Fruit fly (Drosophila melanogaster) whole organism, embryonic: ENCODE measurements around the gene Tsen2.

ENCODE experiments used
- Blimp-1 ChIP-seq: fragments of 200-800 bp; sonication (Bioruptor generic); optimal IDR thresholded peaks from 3 replicates; lab custom pipeline; 2018; ENCODE audit warnings: missing biosample characterization, missing genetic modification characterization, mild to moderate bottlenecking, moderate library complexity, missing genetic modification reagents
- BtbVII ChIP-seq: fragments of 200-800 bp; sonication (Bioruptor generic); optimal IDR thresholded peaks from 3 replicates; lab custom pipeline; 2017; ENCODE audit warnings: missing biosample characterization, mild to moderate bottlenecking, missing genetic modification characterization
- CG10147 ChIP-seq: fragments of 200-800 bp; sonication (Bioruptor generic); optimal IDR thresholded peaks from 2 replicates; lab custom pipeline; 2019; ENCODE audit warnings: missing biosample characterization, mild to moderate bottlenecking, missing genetic modification characterization, moderate library complexity
- CG10462 ChIP-seq: fragments of 200-800 bp; sonication (Bioruptor generic); optimal IDR thresholded peaks from 2 replicates; lab custom pipeline; 2016; ENCODE audit warnings: missing biosample characterization, missing genetic modification characterization
- CG12299 ChIP-seq: fragments of 200-800 bp; sonication (Bioruptor generic); optimal IDR thresholded peaks from 2 replicates; lab custom pipeline; 2018; ENCODE audit warnings: missing biosample characterization, mild to moderate bottlenecking, missing genetic modification characterization
- CG12659 ChIP-seq: fragments of 200-800 bp; sonication (Bioruptor generic); optimal IDR thresholded peaks from 3 replicates; lab custom pipeline; 2017; ENCODE audit warnings: mild to moderate bottlenecking, missing biosample characterization, missing genetic modification reagents, missing genetic modification characterization
- CG12769 ChIP-seq: fragments of 200-800 bp; sonication (Bioruptor generic); optimal IDR thresholded peaks from 2 replicates; lab custom pipeline; 2019; ENCODE audit warnings: missing biosample characterization, mild to moderate bottlenecking, missing genetic modification characterization, moderate library complexity
- CG13424 ChIP-seq: fragments of 200-800 bp; sonication (Bioruptor generic); optimal IDR thresholded peaks from 2 replicates; lab custom pipeline; 2019; ENCODE audit warnings: missing biosample characterization, mild to moderate bottlenecking, missing genetic modification characterization, moderate library complexity
- CG14860 ChIP-seq: fragments of 200-800 bp; sonication (Bioruptor generic); IDR thresholded peaks from 3 replicates; pipeline ENCODE4 v1.3.6; 2022; ENCODE audit warnings: missing biosample characterization, missing genetic modification characterization; ENCODE audit not compliant: partially characterized antibody
- CG1529 ChIP-seq: fragments of 200-800 bp; sonication (Bioruptor generic); optimal IDR thresholded peaks from 3 replicates; lab custom pipeline; 2018; ENCODE audit warnings: missing biosample characterization, missing genetic modification characterization
- CG2875 ChIP-seq: fragments of 200-800 bp; sonication (Bioruptor generic); optimal IDR thresholded peaks from 2 replicates; lab custom pipeline; 2017; ENCODE audit warnings: missing biosample characterization, mild to moderate bottlenecking, missing genetic modification characterization, missing genetic modification reagents
- CG4424 ChIP-seq: fragments of 200-800 bp; sonication (Bioruptor generic); optimal IDR thresholded peaks from 3 replicates; lab custom pipeline; 2016; ENCODE audit warnings: missing biosample characterization, missing genetic modification characterization
- CG7928 ChIP-seq: fragments of 200-800 bp; sonication (Bioruptor generic); optimal IDR thresholded peaks from 2 replicates; lab custom pipeline; 2017; ENCODE audit warnings: missing biosample characterization, mild to moderate bottlenecking, missing genetic modification characterization
- CG8290 ChIP-seq, 3 experiments: fragments of 200-800 bp; sonication (Bioruptor generic); optimal IDR thresholded peaks; 2 replicates each; lab custom pipeline; 2016 to 2019; ENCODE audit warnings: missing biosample characterization in 3 of 3, missing genetic modification characterization in 3 of 3, mild to moderate bottlenecking in 2 of 3, moderate library complexity in 1 of 3
- CG8765 ChIP-seq: fragments of 200-800 bp; sonication (Bioruptor generic); IDR thresholded peaks from 2 replicates; pipeline ENCODE4 v1.3.6; 2022; ENCODE audit warnings: missing biosample characterization, missing genetic modification characterization
- CG9817 ChIP-seq: fragments of 200-800 bp; sonication (Bioruptor generic); optimal IDR thresholded peaks from 2 replicates; lab custom pipeline; 2018; ENCODE audit warnings: missing biosample characterization, mild to moderate bottlenecking, missing genetic modification characterization, moderate library complexity
- CG9876 ChIP-seq: fragments of 200-800 bp; sonication (Bioruptor generic); optimal IDR thresholded peaks from 2 replicates; lab custom pipeline; 2016; ENCODE audit warnings: missing biosample characterization, missing genetic modification characterization
- HLHmδ ChIP-seq: fragments of 200-800 bp; sonication (Bioruptor generic); optimal IDR thresholded peaks from 2 replicates; lab custom pipeline; 2018; ENCODE audit warnings: missing biosample characterization, mild to moderate bottlenecking, missing genetic modification characterization, moderate library complexity
- HmgD ChIP-seq: fragments of 200-800 bp; sonication (Bioruptor generic); optimal IDR thresholded peaks from 3 replicates; lab custom pipeline; 2016; ENCODE audit warnings: missing biosample characterization, missing genetic modification characterization
- Hr78 ChIP-seq, 2 experiments: fragments of 200-800 bp in 1 of 2; fragments of >200 bp in 1 of 2; sonication (Bioruptor generic) in 1 of 2; optimal IDR thresholded peaks; 2 replicates each; lab custom pipeline; 2017 to 2019; ENCODE audit warnings: missing biosample characterization in 2 of 2, missing genetic modification characterization in 2 of 2, mild to moderate bottlenecking in 1 of 2, moderate library complexity in 1 of 2
- Hsf ChIP-seq: fragments of 200-800 bp; sonication (Bioruptor generic); optimal IDR thresholded peaks from 3 replicates; lab custom pipeline; 2016; ENCODE audit warnings: missing biosample characterization, missing genetic modification characterization
- Lim3 ChIP-seq: fragments of 200-800 bp; sonication (Bioruptor generic); IDR thresholded peaks from 2 replicates; pipeline ENCODE4 v1.3.6; 2022; ENCODE audit warnings: missing biosample characterization, missing genetic modification characterization
- MESR4 ChIP-seq: fragments of 200-800 bp; sonication (Bioruptor generic); optimal IDR thresholded peaks from 2 replicates; lab custom pipeline; 2018; ENCODE audit warnings: missing biosample characterization, mild to moderate bottlenecking, missing genetic modification characterization, moderate library complexity
- Rfx ChIP-seq: fragments of 200-800 bp; sonication (Bioruptor generic); IDR thresholded peaks from 2 replicates; pipeline ENCODE4 v1.3.6; 2022; ENCODE audit warnings: missing biosample characterization, missing genetic modification characterization
- Stat92E ChIP-seq, 3 experiments: fragments of >200 bp in 2 of 3; fragments of 200-800 bp in 1 of 3; sonication (Bioruptor generic) in 1 of 3; optimal IDR thresholded peaks; 2 replicates each; lab custom pipeline; 2017 to 2019; ENCODE audit warnings: missing biosample characterization in 3 of 3, missing genetic modification characterization in 3 of 3, mild to moderate bottlenecking in 1 of 3, moderate library complexity in 1 of 3
- Xrp1 ChIP-seq: fragments of 200-800 bp; sonication (Bioruptor generic); IDR thresholded peaks from 2 replicates; pipeline ENCODE4 v1.3.6; 2022; ENCODE audit warnings: missing biosample characterization, missing genetic modification characterization
- abd-A ChIP-seq: fragments of 200-800 bp; sonication (Bioruptor generic); optimal IDR thresholded peaks from 3 replicates; lab custom pipeline; 2019; ENCODE audit warnings: missing biosample characterization, mild to moderate bottlenecking, missing genetic modification characterization, moderate library complexity
- bab2 ChIP-seq: fragments of 200-800 bp; sonication (Bioruptor generic); optimal IDR thresholded peaks from 2 replicates; lab custom pipeline; 2016; ENCODE audit warnings: missing biosample characterization, missing genetic modification characterization
- dati ChIP-seq: fragments of 200-800 bp; sonication (Bioruptor generic); IDR thresholded peaks from 2 replicates; pipeline ENCODE4 v1.3.6; 2022; ENCODE audit warnings: missing biosample characterization, missing genetic modification characterization
- en ChIP-seq: fragments of 200-800 bp; sonication (Bioruptor generic); optimal IDR thresholded peaks from 2 replicates; lab custom pipeline; 2016; ENCODE audit warnings: missing biosample characterization, missing genetic modification characterization
- gem ChIP-seq: fragments of 200-800 bp; sonication (Bioruptor generic); optimal IDR thresholded peaks from 2 replicates; lab custom pipeline; 2019; ENCODE audit warnings: missing biosample characterization, mild to moderate bottlenecking, missing genetic modification characterization, moderate library complexity
- gfzf ChIP-seq: fragments of 200-800 bp; sonication (Bioruptor generic); optimal IDR thresholded peaks from 2 replicates; lab custom pipeline; 2016; ENCODE audit warnings: missing biosample characterization, mild to moderate bottlenecking, missing genetic modification characterization, moderate library complexity
- gro ChIP-seq: fragments of 200-800 bp; sonication (Bioruptor generic); optimal IDR thresholded peaks from 2 replicates; lab custom pipeline; 2016; ENCODE audit warnings: missing biosample characterization, missing genetic modification characterization
- inv ChIP-seq: fragments of 200-800 bp; sonication (Bioruptor generic); IDR thresholded peaks from 2 replicates; pipeline ENCODE4 v1.3.6; 2022; ENCODE audit warnings: missing biosample characterization, missing genetic modification characterization; ENCODE audit not compliant: partially characterized antibody
- kah ChIP-seq: fragments of 200-800 bp; sonication (Bioruptor generic); optimal IDR thresholded peaks from 2 replicates; lab custom pipeline; 2018; ENCODE audit warnings: missing biosample characterization, mild to moderate bottlenecking, missing genetic modification characterization
- lab ChIP-seq: fragments of 200-800 bp; sonication (Bioruptor generic); optimal IDR thresholded peaks from 3 replicates; lab custom pipeline; 2017; ENCODE audit warnings: missing biosample characterization, missing genetic modification characterization, mild to moderate bottlenecking, moderate library complexity, missing genetic modification reagents
- nerfin-1 ChIP-seq: fragments of 200-800 bp; sonication (Bioruptor generic); optimal IDR thresholded peaks from 3 replicates; lab custom pipeline; 2019; ENCODE audit warnings: missing biosample characterization, mild to moderate bottlenecking, missing genetic modification characterization, moderate library complexity
- otp ChIP-seq: fragments of 200-800 bp; sonication (Bioruptor generic); IDR thresholded peaks from 3 replicates; pipeline ENCODE4, ENCODE4 v1.3.6; 2022; ENCODE audit warnings: missing biosample characterization, missing genetic modification characterization
- p53 ChIP-seq: fragments of 200-800 bp; sonication (Bioruptor generic); optimal IDR thresholded peaks from 2 replicates; lab custom pipeline; 2016; ENCODE audit warnings: missing biosample characterization, missing genetic modification characterization
- pros ChIP-seq: fragments of 200-800 bp; sonication (Bioruptor generic); optimal IDR thresholded peaks from 3 replicates; lab custom pipeline; 2019; ENCODE audit warnings: missing biosample characterization, mild to moderate bottlenecking, missing genetic modification characterization, moderate library complexity
- toy ChIP-seq: fragments of 200-800 bp; sonication (Bioruptor generic); IDR thresholded peaks from 2 replicates; pipeline ENCODE4 v1.3.6; 2022; ENCODE audit warnings: missing biosample characterization, missing genetic modification characterization
- trem ChIP-seq: fragments of 200-800 bp; optimal IDR thresholded peaks from 3 replicates; lab custom pipeline; 2019; ENCODE audit warnings: missing biosample characterization, mild to moderate bottlenecking, missing genetic modification characterization, moderate library complexity
- vvl ChIP-seq: fragments of 200-800 bp; sonication (Bioruptor generic); IDR thresholded peaks from 2 replicates; pipeline ENCODE4 v1.3.6; 2022; ENCODE audit warnings: missing biosample characterization, missing genetic modification characterization
- zen ChIP-seq: fragments of 200-800 bp; sonication (Bioruptor generic); optimal IDR thresholded peaks from 3 replicates; lab custom pipeline; 2018; ENCODE audit warnings: missing biosample characterization, mild to moderate bottlenecking, missing genetic modification characterization, moderate library complexity

Gene Tsen2

dm6 chr2L:16718446-16719173, 11.0 kb upstream of the Tsen2 start (continued):
- TF ChIP-seq inv (no peak), MESR4 (GFP tag; lab: Kevin White, UChicago) (no peak), Xrp1 (peak; percentile 31; the same call in 1 of the 2 replicates), CG2875 (no peak), HLHmδ (GFP tag; lab: Kevin White, UChicago) (no peak), Rfx (GFP tag; lab: Robert Waterston, UW) (no peak), CG10462 (GFP tag; lab: Kevin White, UChicago) (no peak), otp (GFP tag; lab: Robert Waterston, UW) (peak; percentile 55; the same call in 1 of the 3 replicates), Hr78 (GFP tag; optimal IDR thresholded peaks at IDR 0.05; lab: Kevin White, UChicago) (no peak), nerfin-1 (tag; lab: Kevin White, UChicago) (peak; percentile 37), abd-A (tag; lab: Kevin White, UChicago) (no peak)

dm6 chr2L:16719643-16720515, 9.7 kb upstream of the Tsen2 start, which contains the start of gene Cyt-c-p:
TSS of gene Cyt-c-p (plus strand) at chr2L:16719932.
- no peak for TF ChIP-seq CG4424 (GFP tag; lab: Kevin White, UChicago)
- TF ChIP-seq Lim3 (GFP tag; lab: Robert Waterston, UW), result no peak
- peak; percentile 65 for TF ChIP-seq gro (GFP tag; lab: Kevin White, UChicago)
- peak; percentile 13 for TF ChIP-seq CG7928
- TF ChIP-seq pros (GFP tag; lab: Kevin White, UChicago), result no peak
- TF ChIP-seq CG12659 (GFP tag; lab: Kevin White, UChicago), result peak; percentile 81
- peak; percentile 44 for TF ChIP-seq p53 (GFP tag; lab: Kevin White, UChicago)
- TF ChIP-seq bab2 (GFP tag; lab: Kevin White, UChicago), result no peak
- TF ChIP-seq Hsf (GFP tag; lab: Kevin White, UChicago), result peak; percentile 2
- TF ChIP-seq lab (GFP tag; lab: Kevin White, UChicago), result peak; percentile 64
- TF ChIP-seq BtbVII (GFP tag; lab: Kevin White, UChicago), result peak; percentile 34
- peak; percentile 76 for TF ChIP-seq trem
- peak; percentile 51 for TF ChIP-seq CG8290 (GFP tag; optimal IDR thresholded peaks at IDR 0.05; lab: Kevin White, UChicago)
- TF ChIP-seq CG8290 (tag; optimal IDR thresholded peaks at IDR 0.05; lab: Kevin White, UChicago), result peak in 1 of 2 experiments; percentile 29
- no peak for TF ChIP-seq toy
- TF ChIP-seq zen (tag; lab: Kevin White, UChicago), result peak; percentile 75
- peak; percentile 36; the same call in 1 of the 2 replicates for TF ChIP-seq Rfx (GFP tag; lab: Robert Waterston, UW)
- peak; percentile 43 for TF ChIP-seq CG10147 (GFP tag; lab: Kevin White, UChicago)
- TF ChIP-seq dati (GFP tag; lab: Robert Waterston, UW), result no peak
- peak; percentile 98 for TF ChIP-seq gfzf
- peak in 1 of 3 experiments; percentile 17 for TF ChIP-seq Stat92E (GFP tag; optimal IDR thresholded peaks at IDR 0.05; lab: Kevin White, UChicago)
- TF ChIP-seq CG9817 (tag; lab: Kevin White, UChicago), result no peak
- TF ChIP-seq vvl (GFP tag; lab: Robert Waterston, UW), result 0 out of 2 replicates have a peak, but pooled peaks have one; percentile 22
- TF ChIP-seq Blimp-1 (GFP tag; lab: Kevin White, UChicago), result peak; percentile 39
- peak; percentile 45 for TF ChIP-seq CG12299
- TF ChIP-seq CG1529 (GFP tag; lab: Kevin White, UChicago), result no peak
- TF ChIP-seq Hr78 (GFP tag; optimal IDR thresholded peaks at IDR 0.05; lab: Kevin White, UChicago), result no peak
- TF ChIP-seq kah, result no peak
- TF ChIP-seq gem (tag; lab: Kevin White, UChicago), result peak; percentile 20
- no peak for TF ChIP-seq en
- TF ChIP-seq HmgD, result peak; percentile 62
- peak; percentile 3 for TF ChIP-seq CG13424 (tag; lab: Kevin White, UChicago)
- no peak for TF ChIP-seq CG9876
- no peak for TF ChIP-seq CG8765 (GFP tag; lab: Robert Waterston, UW)
- peak; percentile 2 for TF ChIP-seq CG12769 (tag; lab: Kevin White, UChicago)
- peak; percentile 17; the same call in 1 of the 3 replicates for TF ChIP-seq CG14860 (GFP tag; lab: Robert Waterston, UW)
